Worm (Caenorhabditis elegans): ENCODE data around the gene fem-3.
A peak's percentile ranks its signal among the peaks of the same experiment; 100 is the strongest.

Gene fem-3

ce11 chrIV:9095553-9095952, 9.2 kb upstream of the fem-3 start, which contains the start of gene icln-1:
TSS of gene icln-1 (minus strand) at chrIV:9095653.
- no peak for TF ChIP-seq sea-1 (GFP tag; conservative IDR thresholded peaks at IDR 0.05)
- no peak for TF ChIP-seq ceh-36 (tag; optimal IDR thresholded peaks at IDR 0.05)

- TF ChIP-seq hnd-1 (tag; optimal IDR thresholded peaks at IDR 0.05) = no peak
- no peak for TF ChIP-seq sea-1 (GFP tag; conservative IDR thresholded peaks at IDR 0.05)
- TF ChIP-seq hmbx-1 (tag; optimal IDR thresholded peaks at IDR 0.05) = no peak
- no peak for TF ChIP-seq ets-7 (tag; optimal IDR thresholded peaks at IDR 0.05)
- TF ChIP-seq ceh-13 (GFP tag; optimal IDR thresholded peaks at IDR 0.05) = no peak
- TF ChIP-seq F13C5.2 (tag; optimal IDR thresholded peaks at IDR 0.05) = peak; percentile 28
- no peak for TF ChIP-seq hmg-4 (GFP tag; optimal IDR thresholded peaks at IDR 0.05)
- no peak for TF ChIP-seq tbx-11 (GFP tag; IDR thresholded peaks at IDR 0.05)
Observed at ce11 chrIV:9096160-9096879, 8.4 kb upstream of the fem-3 start, which contains the start of the genes znf-706 and cpna-3. TSS of gene znf-706 (minus strand) at chrIV:9096231. TSS of gene cpna-3 (plus strand) at chrIV:9096842.

- TF ChIP-seq tra-4 (tag; optimal IDR thresholded peaks at IDR 0.05) (no peak), ceh-13 (GFP tag; optimal IDR thresholded peaks at IDR 0.05) (no peak), ama-1 (optimal IDR thresholded peaks at IDR 0.05) (no peak), tbx-37 (GFP tag; conservative IDR thresholded peaks at IDR 0.05) (no peak), ceh-36 (tag; optimal IDR thresholded peaks at IDR 0.05) (no peak), scrt-1 (GFP tag; IDR thresholded peaks at IDR 0.05) (no peak), hnd-1 (tag; optimal IDR thresholded peaks at IDR 0.05) (no peak), F13C5.2 (tag; optimal IDR thresholded peaks at IDR 0.05) (no peak), hmbx-1 (tag; optimal IDR thresholded peaks at IDR 0.05) (no peak), ets-7 (tag; optimal IDR thresholded peaks at IDR 0.05) (no peak), flt-1 (GFP tag; IDR thresholded peaks at IDR 0.05) (no peak), tbx-11 (GFP tag; IDR thresholded peaks at IDR 0.05) (no peak), B0310.2 (tag; optimal IDR thresholded peaks at IDR 0.05) (no peak)
Observed at ce11 chrIV:9098942-9099341, 5.8 kb upstream of the fem-3 start, which contains the start of gene gldi-10. TSS of gene gldi-10 (plus strand) at chrIV:9099242.

ce11 chrIV:9100835-9101234, 3.9 kb upstream of the fem-3 start:
- TF ChIP-seq F13C5.2 (tag; optimal IDR thresholded peaks at IDR 0.05) = no peak
- TF ChIP-seq sea-1 (GFP tag; conservative IDR thresholded peaks at IDR 0.05) = no peak
- TF ChIP-seq ceh-36 (tag; optimal IDR thresholded peaks at IDR 0.05) = no peak
- TF ChIP-seq B0310.2 (tag; optimal IDR thresholded peaks at IDR 0.05) = no peak
- TF ChIP-seq ets-7 (tag; optimal IDR thresholded peaks at IDR 0.05) = no peak
- TF ChIP-seq aly-1 (tag; optimal IDR thresholded peaks at IDR 0.05) = no peak
- TF ChIP-seq tra-4 (tag; optimal IDR thresholded peaks at IDR 0.05) = no peak
- no peak for TF ChIP-seq scrt-1 (GFP tag; IDR thresholded peaks at IDR 0.05)
- TF ChIP-seq hnd-1 (tag; optimal IDR thresholded peaks at IDR 0.05) = no peak
- TF ChIP-seq hmbx-1 (tag; optimal IDR thresholded peaks at IDR 0.05) = no peak

- TF ChIP-seq hnd-1 (tag; optimal IDR thresholded peaks at IDR 0.05) (no peak), F13C5.2 (tag; optimal IDR thresholded peaks at IDR 0.05) (peak; percentile 36)
Observed at ce11 chrIV:9107464-9107863, 2.7 kb downstream of the fem-3 start.

ce11 chrIV:9108631-9109030, 3.9 kb downstream of the fem-3 start, which contains the start of gene aly-1:
TSS of gene aly-1 (plus strand) at chrIV:9108931.
- TF ChIP-seq tra-4 (tag; optimal IDR thresholded peaks at IDR 0.05) (no peak), flt-1 (GFP tag; IDR thresholded peaks at IDR 0.05) (no peak), ceh-13 (GFP tag; optimal IDR thresholded peaks at IDR 0.05) (no peak), ets-7 (tag; optimal IDR thresholded peaks at IDR 0.05) (no peak), ama-1 (optimal IDR thresholded peaks at IDR 0.05) (no peak), hmg-4 (GFP tag; optimal IDR thresholded peaks at IDR 0.05) (no peak)

- no peak for TF ChIP-seq tra-4 (tag; optimal IDR thresholded peaks at IDR 0.05)
Observed at ce11 chrIV:9112019-9112418, 7.3 kb downstream of the fem-3 start.

ce11 chrIV:9114078-9114477, 9.3 kb downstream of the fem-3 start:
- TF ChIP-seq pes-1 (GFP tag; IDR thresholded peaks at IDR 0.05) (no peak), scrt-1 (GFP tag; IDR thresholded peaks at IDR 0.05) (no peak), tbx-11 (GFP tag; IDR thresholded peaks at IDR 0.05) (no peak), ceh-36 (tag; optimal IDR thresholded peaks at IDR 0.05) (no peak), hmg-4 (GFP tag; optimal IDR thresholded peaks at IDR 0.05) (no peak), B0310.2 (tag; optimal IDR thresholded peaks at IDR 0.05) (no peak), ama-1 (optimal IDR thresholded peaks at IDR 0.05) (no peak), hnd-1 (tag; optimal IDR thresholded peaks at IDR 0.05) (no peak), sea-1 (GFP tag; conservative IDR thresholded peaks at IDR 0.05) (no peak), hmbx-1 (tag; optimal IDR thresholded peaks at IDR 0.05) (no peak), ceh-13 (GFP tag; optimal IDR thresholded peaks at IDR 0.05) (no peak), aly-1 (tag; optimal IDR thresholded peaks at IDR 0.05) (no peak), flt-1 (GFP tag; IDR thresholded peaks at IDR 0.05) (no peak), tra-4 (tag; optimal IDR thresholded peaks at IDR 0.05) (no peak), F13C5.2 (tag; optimal IDR thresholded peaks at IDR 0.05) (no peak), ets-7 (tag; optimal IDR thresholded peaks at IDR 0.05) (no peak), tbx-37 (GFP tag; conservative IDR thresholded peaks at IDR 0.05) (no peak)

- TF ChIP-seq B0310.2 (tag; optimal IDR thresholded peaks at IDR 0.05) = no peak
- no peak for TF ChIP-seq ets-7 (tag; optimal IDR thresholded peaks at IDR 0.05)
- no peak for TF ChIP-seq aly-1 (tag; optimal IDR thresholded peaks at IDR 0.05)
- no peak for TF ChIP-seq hnd-1 (tag; optimal IDR thresholded peaks at IDR 0.05)
- no peak for TF ChIP-seq ama-1 (optimal IDR thresholded peaks at IDR 0.05)
- no peak for TF ChIP-seq sea-1 (GFP tag; conservative IDR thresholded peaks at IDR 0.05)
- TF ChIP-seq pes-1 (GFP tag; IDR thresholded peaks at IDR 0.05) = no peak
- no peak for TF ChIP-seq hmg-4 (GFP tag; optimal IDR thresholded peaks at IDR 0.05)
- TF ChIP-seq hmbx-1 (tag; optimal IDR thresholded peaks at IDR 0.05) = no peak
- no peak for TF ChIP-seq scrt-1 (GFP tag; IDR thresholded peaks at IDR 0.05)
- TF ChIP-seq tra-4 (tag; optimal IDR thresholded peaks at IDR 0.05) = no peak
Observed at ce11 chrIV:9116452-9116851, 11.7 kb downstream of the fem-3 start.
